Fruit fly (Drosophila melanogaster) ovary, adult (tissue): ENCODE measurements around the gene wtrw.

ENCODE experiments used
- CG17801 ChIP-seq: fragments of 200-800 bp; optimal IDR thresholded peaks from 2 replicates; lab custom pipeline; 2019; ENCODE audit warnings: missing biosample characterization, mild to moderate bottlenecking, missing genetic modification characterization, moderate library complexity; ENCODE audit not compliant: partially characterized antibody

wtrw gene

DNA sequence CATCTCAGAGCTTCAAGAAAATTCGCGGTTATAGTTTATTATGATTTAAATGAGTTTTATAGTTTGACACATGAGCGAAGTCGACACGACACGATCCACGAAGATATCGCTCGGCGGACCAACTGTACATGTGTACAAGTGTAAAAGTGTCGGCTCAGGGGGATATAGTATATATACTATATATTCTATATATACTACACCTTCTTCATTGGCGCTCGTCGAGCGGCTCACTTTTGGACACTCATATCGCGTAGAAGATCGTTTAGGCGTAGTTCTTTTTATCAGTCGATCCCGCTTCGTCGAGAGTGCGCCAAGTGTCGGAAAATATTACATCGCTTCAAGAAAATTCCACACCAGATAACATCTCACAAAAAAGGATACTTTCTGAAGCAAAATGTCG, at the start of gene wtrw:
Gene wtrw (plus strand): TSS at position 301 of the 400 bp plus-strand sequence.
- no peak for TF ChIP-seq CG17801 (GFP tag; lab: Kevin White, UChicago)

DNA sequence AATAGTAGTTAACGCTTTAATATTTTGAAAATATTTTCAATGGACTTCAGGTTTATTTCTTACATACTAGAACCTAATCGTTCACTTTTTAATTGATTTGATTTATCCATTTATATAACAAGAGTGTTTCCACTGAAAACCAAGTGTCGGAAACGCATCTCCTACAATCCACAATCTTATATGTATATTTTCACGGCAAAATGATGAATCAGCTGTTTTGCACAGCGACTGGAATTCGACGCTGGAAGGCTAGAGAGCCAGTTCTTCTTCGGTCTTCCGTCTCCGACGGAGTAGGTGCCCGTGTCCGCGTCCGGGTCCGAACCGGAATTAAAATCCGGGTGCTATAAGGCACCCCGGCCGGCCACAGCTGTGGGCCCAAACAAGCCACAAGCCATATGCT, 6.7 kb upstream of the wtrw start:
- no peak for TF ChIP-seq CG17801 (GFP tag; lab: Kevin White, UChicago)

DNA sequence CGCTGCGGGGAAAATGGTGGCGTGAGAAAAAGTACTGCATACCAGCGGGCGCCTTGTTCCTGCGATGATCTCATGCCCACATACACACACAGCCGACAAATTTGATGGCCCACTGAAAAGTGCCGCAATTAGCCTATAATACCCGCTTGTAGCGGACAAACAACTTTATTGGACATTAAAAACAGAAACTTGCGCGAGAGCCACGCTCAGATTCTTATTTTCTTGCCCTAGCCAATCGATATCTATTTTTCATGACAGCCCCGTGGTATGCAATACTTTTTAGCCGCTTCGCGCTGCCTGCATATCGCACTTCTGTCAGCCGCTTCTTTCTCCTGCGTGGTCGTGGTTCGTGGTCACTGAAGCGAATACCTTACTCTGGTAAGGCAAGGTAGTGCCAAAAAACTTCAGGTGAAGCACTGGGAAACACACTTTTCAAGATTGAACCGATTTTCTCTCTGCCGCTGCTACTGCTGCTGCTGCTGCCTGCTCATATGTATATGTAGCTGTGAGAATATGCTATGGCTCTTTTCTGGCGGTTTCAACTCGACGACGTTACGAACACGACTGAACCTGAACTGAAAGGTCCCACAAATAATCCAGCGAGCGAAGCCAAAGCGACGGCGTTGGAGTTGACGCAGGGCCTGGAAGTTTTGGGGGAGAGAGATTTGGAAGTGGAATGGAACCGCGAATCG, 4.8 kb upstream of the wtrw start, which contains the start of gene CG17816:
Gene CG17816 (minus strand): TSS at position 567 of the 692 bp plus-strand sequence.
- no peak for TF ChIP-seq CG17801 (GFP tag; lab: Kevin White, UChicago)

DNA sequence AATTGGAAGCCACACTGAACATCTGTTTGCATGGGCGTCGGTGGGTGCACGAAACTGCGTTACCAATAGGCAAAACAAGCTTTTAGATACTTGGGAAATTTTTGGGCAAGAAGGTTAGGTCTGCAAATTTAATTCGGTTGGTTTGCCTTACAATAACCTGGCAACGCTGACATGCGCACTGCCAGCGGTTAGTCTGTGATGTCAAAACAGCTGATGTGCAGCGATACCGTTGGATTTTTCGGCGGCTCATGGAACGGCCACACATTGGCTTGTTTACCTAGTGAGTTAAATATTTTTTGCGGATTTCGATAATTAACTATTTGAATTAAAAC, 4.3 kb upstream of the wtrw start, which contains the start of gene ArgRS-m:
Gene ArgRS-m (plus strand): TSS at position 187 of the 332 bp plus-strand sequence.
- TF ChIP-seq CG17801 (GFP tag; lab: Kevin White, UChicago), result peak; percentile 59

DNA sequence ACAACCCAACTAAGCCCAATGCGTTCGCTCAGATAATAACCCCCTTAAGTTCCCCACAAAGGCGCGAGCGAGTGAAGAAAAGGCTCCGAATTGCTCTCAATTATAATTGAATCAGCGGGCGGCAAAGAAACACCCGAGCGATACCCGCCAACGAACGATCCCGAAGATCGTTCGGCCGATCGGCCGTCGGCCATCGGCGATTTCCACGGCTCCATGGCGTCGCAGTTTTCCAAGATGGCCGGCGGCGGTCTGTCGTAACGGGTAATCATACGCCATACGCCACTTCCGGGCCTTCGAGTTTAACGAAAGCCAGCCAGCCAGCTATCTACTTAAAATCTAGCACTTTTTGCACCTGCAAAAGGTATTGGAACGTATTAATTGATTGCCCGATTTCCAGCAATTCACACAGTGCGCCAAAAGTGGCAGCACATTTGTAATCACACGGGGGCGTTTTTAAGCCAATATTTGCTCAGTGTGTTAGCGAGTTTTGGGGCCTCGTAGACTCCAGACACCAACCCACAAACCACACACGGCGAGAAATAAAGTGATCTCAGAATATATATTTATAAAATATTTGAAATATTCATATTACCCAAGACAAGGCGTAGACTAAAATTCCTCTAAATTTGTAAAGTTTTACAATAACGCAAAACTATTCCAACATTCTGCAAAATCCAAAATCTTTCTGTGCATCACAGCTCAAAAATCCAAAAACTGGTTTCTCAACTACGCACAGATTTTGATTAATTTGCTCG, 1.3 kb downstream of the wtrw start:
- TF ChIP-seq CG17801 (GFP tag; lab: Kevin White, UChicago), result no peak

DNA sequence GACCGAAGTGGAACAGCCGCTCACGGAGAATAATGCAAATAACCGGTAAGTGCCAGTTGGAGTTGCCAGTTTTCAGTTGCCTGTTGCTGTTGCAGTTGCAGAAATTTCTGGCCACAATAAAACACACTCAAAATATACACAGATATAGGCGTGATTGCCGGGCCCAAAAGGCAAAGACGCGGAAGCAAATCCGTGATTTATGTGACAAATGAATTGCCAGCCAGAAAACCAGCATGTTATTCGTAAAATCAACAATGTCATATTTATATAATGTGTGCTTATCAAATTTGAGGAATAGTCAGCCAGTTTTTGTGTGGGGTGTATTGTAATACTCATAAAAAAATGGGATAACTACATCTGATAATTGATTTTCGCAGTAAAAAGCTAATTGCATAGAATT, 3.5 kb downstream of the wtrw start:
- TF ChIP-seq CG17801 (GFP tag; lab: Kevin White, UChicago), result no peak

DNA sequence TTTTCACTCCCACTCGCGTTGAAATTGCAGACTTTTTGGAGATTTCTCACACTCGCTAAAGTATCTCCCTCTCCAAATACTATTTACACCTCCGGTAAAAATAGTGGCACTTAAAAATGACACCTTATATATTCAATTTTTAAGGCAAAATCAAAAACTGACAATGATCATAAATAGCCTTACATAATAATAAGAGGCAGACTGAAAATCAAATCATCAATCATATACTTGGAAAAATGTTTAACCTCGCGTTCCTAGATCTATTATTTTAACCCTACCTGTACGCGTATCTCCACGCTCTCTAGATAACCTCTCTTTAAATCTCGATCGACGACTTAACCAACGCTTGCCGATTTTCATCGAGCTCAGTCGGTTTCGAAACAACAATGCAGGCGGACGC, 4.3 kb downstream of the wtrw start:
- TF ChIP-seq CG17801 (GFP tag; lab: Kevin White, UChicago), result peak; percentile 78

DNA sequence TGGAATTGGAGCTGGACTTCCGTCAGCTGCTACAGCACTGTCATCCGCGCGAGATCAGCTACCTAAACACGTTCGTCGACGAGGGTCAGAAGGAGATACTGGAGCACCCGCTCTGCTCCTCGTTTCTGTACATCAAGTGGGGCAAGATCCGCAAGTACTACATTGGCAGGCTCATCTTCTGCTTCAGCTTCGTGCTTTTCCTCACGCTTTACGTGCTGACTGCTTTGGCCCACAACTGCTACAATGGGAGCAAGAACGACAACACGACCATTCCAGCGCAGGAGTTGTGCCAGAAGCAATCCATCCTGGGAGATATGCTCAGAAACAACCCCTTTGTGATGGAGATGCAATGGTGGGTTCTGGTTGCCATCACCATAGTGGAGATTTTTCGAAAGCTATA, 8.1 kb downstream of the wtrw start:
- no peak for TF ChIP-seq CG17801 (GFP tag; lab: Kevin White, UChicago)

DNA sequence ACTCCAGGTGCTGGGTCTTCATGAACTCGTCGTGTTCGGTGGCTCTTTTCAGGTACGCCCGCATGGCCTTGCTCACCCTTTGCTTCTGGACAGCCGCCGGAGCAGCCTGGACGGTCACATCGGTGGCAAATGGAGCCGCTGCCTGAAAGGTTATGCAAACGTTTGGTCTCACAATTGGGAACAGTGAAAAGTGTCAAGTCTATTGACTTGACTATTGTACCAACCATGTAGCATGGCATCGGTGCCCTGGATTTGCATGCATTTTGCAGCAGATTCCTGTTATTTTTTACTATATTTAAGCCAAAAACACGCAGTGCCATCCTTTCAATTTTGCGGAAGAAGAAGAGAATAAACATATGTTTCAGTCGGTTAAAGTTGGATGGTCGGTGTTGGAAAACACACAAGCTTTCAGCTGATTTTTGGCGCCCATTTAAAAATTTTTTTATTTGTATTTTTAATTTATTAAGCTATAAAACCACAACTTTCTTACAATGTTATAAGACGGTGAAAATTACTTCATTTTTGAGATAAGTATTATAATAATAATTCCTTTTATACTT, 11.3 kb downstream of the wtrw start, which contains the start of gene mRpS9:
Gene mRpS9 (minus strand): TSS at position 355 of the 560 bp plus-strand sequence.
- TF ChIP-seq CG17801 (GFP tag; lab: Kevin White, UChicago), result peak; percentile 11

DNA sequence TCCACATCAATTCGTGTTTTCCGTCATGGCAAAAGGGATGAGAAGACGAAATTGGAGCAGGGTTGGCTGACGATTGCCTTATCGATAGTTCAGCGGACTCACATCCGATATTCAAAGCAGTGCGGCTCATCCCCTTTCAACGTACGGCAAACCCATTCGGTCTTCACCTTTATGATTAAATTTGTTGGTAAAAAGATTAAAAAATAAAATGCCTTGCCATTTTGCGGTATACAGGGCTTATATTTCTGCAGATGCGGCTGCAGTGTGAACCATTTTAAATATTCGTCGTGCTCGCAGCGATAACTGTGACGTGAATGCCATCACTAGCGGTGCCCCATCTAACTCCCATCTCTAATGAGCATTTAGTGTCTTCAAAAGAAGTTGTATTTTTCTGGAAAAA, 16.2 kb downstream of the wtrw start, which contains the start of the genes Taf7 and EMC1:
Gene Taf7 (plus strand): TSS at position 23 of the 400 bp plus-strand sequence.
Gene EMC1 (minus strand): TSS at position 53 of the 400 bp plus-strand sequence.
- TF ChIP-seq CG17801 (GFP tag; lab: Kevin White, UChicago), result no peak

DNA sequence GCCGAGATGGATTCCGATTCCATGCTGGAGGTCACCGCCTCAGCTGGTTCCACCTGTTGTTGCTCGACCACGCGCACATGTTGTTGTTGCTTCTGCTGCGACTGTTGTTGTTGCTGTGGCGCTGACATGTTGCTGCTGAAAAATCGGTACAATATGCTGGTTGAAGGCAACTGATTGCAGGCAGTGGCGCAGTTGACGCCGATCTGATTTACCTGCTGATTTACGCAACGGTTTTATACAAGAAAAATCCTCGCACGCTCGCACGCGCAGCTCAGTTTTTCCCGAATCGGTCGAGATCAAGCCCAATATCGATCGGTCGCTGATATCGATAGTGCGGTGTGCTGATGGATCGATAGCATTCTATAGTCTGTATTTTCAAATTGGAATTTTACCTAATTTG, 20.4 kb downstream of the wtrw start, which contains the start of gene Prat:
Gene Prat (minus strand): TSS at position 298 of the 400 bp plus-strand sequence.
- no peak for TF ChIP-seq CG17801 (GFP tag; lab: Kevin White, UChicago)

DNA sequence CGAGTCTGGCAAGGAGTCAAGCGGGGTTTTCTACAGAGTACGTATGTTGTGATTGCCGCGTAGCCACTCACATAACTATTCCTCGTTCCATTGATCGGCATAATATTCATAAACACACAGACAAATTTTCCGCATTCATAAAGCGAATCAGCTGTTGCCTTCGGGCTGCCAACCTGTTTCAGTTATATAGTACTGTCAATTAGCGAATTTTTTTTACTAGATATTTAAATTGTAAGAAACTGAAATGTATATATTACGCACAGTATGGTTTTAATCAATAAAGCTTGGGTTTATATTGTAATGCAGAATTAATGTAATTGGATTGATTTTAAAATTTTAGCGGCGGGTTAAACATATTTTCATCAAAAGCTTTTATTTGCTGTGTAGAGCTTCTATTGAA, 22.0 kb downstream of the wtrw start, which contains the start of gene Rfk:
Gene Rfk (minus strand): TSS at position 152 of the 400 bp plus-strand sequence.
- peak; percentile 23 for TF ChIP-seq CG17801 (GFP tag; lab: Kevin White, UChicago)

DNA sequence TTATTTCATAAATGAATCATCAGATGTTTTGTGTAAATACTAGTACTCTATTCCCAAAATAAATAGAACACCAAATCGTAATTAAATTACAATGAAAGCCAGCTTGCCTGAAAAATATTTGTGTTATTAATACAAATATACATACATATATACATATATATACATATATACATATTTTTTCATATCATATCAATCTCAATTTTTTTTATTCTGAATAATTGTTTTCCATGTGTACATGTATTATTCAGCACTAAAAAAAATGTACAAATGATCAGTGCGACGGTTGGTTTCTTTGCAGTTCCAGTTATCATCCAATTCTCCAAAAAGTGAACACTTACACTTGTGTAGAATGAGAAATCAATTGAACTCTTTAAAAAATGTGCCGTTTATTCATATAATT, 22.4 kb downstream of the wtrw start, which contains the start of gene kipf:
Gene kipf (plus strand): TSS at position 301 of the 400 bp plus-strand sequence.
- no peak for TF ChIP-seq CG17801 (GFP tag; lab: Kevin White, UChicago)

DNA sequence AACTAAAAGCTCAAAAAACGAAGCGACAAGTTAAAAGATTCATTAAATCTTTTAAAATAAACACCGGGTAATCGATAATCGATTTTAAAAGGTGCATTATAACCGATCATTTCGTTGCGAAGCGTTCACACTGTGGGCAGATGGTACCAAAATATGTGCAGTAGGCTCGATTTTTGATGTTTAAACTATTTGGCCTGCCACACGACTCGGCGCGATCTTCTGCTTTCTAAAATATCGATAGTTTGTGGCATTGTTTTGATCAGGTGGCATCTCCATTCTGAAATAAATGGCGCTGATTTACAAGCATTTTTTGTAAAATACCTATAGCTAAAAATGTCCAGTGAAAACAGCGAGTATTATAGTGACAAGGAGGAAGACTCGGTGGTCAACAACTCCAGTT, 29.1 kb downstream of the wtrw start, which contains the start of the genes CG10445 and lds:
Gene CG10445 (minus strand): TSS at position 104 of the 400 bp plus-strand sequence.
Gene lds (plus strand): TSS at position 236 of the 400 bp plus-strand sequence.
- TF ChIP-seq CG17801 (GFP tag; lab: Kevin White, UChicago), result no peak

DNA sequence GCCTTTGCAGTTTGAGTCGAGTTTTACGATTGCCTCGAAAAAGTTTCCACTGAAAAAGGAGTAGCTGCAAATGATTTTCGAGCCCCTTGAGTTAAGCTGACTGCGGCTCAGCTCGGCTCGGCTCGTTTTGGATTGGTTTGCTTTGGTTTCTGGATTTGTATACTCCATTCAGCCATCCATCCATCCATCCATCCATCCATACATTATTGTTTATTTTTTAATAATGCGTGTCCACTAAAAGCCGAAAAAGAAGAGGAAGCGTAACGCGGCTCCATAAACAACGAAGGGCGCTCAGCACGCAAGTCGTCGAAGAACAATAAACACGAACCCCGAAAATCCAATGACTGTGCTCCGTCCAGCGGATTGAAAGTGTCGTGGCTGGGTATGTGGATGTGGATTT, 35.2 kb downstream of the wtrw start:
- no peak for TF ChIP-seq CG17801 (GFP tag; lab: Kevin White, UChicago)
